Fruit fly (Drosophila melanogaster) whole organism, embryonic: ENCODE results near the gene pim.

Experiments
- Awh ChIP-seq: fragments of 200-800 bp; sonication (Bioruptor generic); IDR thresholded peaks from 2 replicates; pipeline ENCODE4, ENCODE4 v1.3.6; 2022; ENCODE audit warnings: missing biosample characterization, missing genetic modification characterization
- Blimp-1 ChIP-seq: fragments of 200-800 bp; sonication (Bioruptor generic); optimal IDR thresholded peaks from 3 replicates; lab custom pipeline; 2018; ENCODE audit warnings: missing biosample characterization, missing genetic modification characterization, mild to moderate bottlenecking, moderate library complexity, missing genetic modification reagents
- CG10267 ChIP-seq: fragments of 200-800 bp; sonication (Bioruptor generic); optimal IDR thresholded peaks from 2 replicates; lab custom pipeline; 2018; ENCODE audit warnings: missing biosample characterization, mild to moderate bottlenecking, missing genetic modification characterization, moderate library complexity
- CG10543 ChIP-seq: fragments of 200-800 bp; sonication (Bioruptor generic); optimal IDR thresholded peaks from 3 replicates; lab custom pipeline; 2017; ENCODE audit warnings: missing biosample characterization, mild to moderate bottlenecking, missing genetic modification characterization, moderate library complexity
- CG13123 ChIP-seq: fragments of 200-800 bp; sonication (Bioruptor generic); optimal IDR thresholded peaks from 2 replicates; lab custom pipeline; 2016; ENCODE audit warnings: missing biosample characterization, missing genetic modification characterization
- CG14667 ChIP-seq: fragments of 200-800 bp; sonication (Bioruptor generic); IDR thresholded peaks from 2 replicates; pipeline ENCODE4 v1.3.6; 2022; ENCODE audit warnings: missing biosample characterization, missing genetic modification characterization
- CG15479 ChIP-seq: fragments of 200-800 bp; sonication (Bioruptor generic); optimal IDR thresholded peaks from 3 replicates; lab custom pipeline; 2019; ENCODE audit warnings: missing biosample characterization, mild to moderate bottlenecking, missing genetic modification characterization, moderate library complexity
- CG15601 ChIP-seq: fragments of 200-800 bp; sonication (Bioruptor generic); optimal IDR thresholded peaks from 3 replicates; lab custom pipeline; 2019; ENCODE audit warnings: missing biosample characterization, mild to moderate bottlenecking, missing genetic modification characterization, moderate library complexity
- CG15696 ChIP-seq: fragments of 200-800 bp; sonication (Bioruptor generic); optimal IDR thresholded peaks from 2 replicates; lab custom pipeline; 2019; ENCODE audit warnings: missing biosample characterization, mild to moderate bottlenecking, missing genetic modification characterization, moderate library complexity
- CG17361 ChIP-seq: fragments of 200-800 bp; sonication (Bioruptor generic); IDR thresholded peaks from 3 replicates; pipeline ENCODE4 v1.3.6; 2022; ENCODE audit warnings: missing biosample characterization, missing genetic modification characterization
- CG18262 ChIP-seq: fragments of 200-800 bp; optimal IDR thresholded peaks from 3 replicates; lab custom pipeline; 2019; ENCODE audit warnings: missing biosample characterization, mild to moderate bottlenecking, missing genetic modification characterization, moderate library complexity
- CG3838 ChIP-seq: fragments of 200-800 bp; sonication (Bioruptor generic); optimal IDR thresholded peaks from 3 replicates; lab custom pipeline; 2016; ENCODE audit warnings: missing biosample characterization, missing genetic modification characterization
- CG4360 ChIP-seq: fragments of 200-800 bp; sonication (Bioruptor generic); IDR thresholded peaks from 2 replicates; pipeline ENCODE4 v1.3.6; 2022; ENCODE audit warnings: missing biosample characterization, missing genetic modification characterization
- CG4707 ChIP-seq: fragments of 200-800 bp; sonication (Bioruptor generic); optimal IDR thresholded peaks from 2 replicates; lab custom pipeline; 2018; ENCODE audit warnings: missing biosample characterization, mild to moderate bottlenecking, missing genetic modification characterization, moderate library complexity
- CG6791 ChIP-seq: fragments of 200-800 bp; sonication (Bioruptor generic); IDR thresholded peaks from 3 replicates; pipeline ENCODE4 v1.3.6; 2022; ENCODE audit warnings: missing biosample characterization, missing genetic modification characterization; ENCODE audit not compliant: partially characterized antibody
- CG6813 ChIP-seq: fragments of 200-800 bp; sonication (Bioruptor generic); optimal IDR thresholded peaks from 2 replicates; lab custom pipeline; 2017; ENCODE audit warnings: missing biosample characterization, missing genetic modification characterization, mild to moderate bottlenecking, moderate library complexity, missing genetic modification reagents
- CG7271 ChIP-seq: fragments of 200-800 bp; sonication (Bioruptor generic); optimal IDR thresholded peaks from 2 replicates; lab custom pipeline; 2018; ENCODE audit warnings: missing biosample characterization, mild to moderate bottlenecking, missing genetic modification characterization, moderate library complexity
- D19A ChIP-seq: fragments of 200-800 bp; optimal IDR thresholded peaks from 3 replicates; lab custom pipeline; 2019; ENCODE audit warnings: missing biosample characterization, mild to moderate bottlenecking, missing genetic modification characterization, moderate library complexity
- D19B ChIP-seq: fragments of 200-800 bp; sonication (Bioruptor generic); optimal IDR thresholded peaks from 2 replicates; lab custom pipeline; 2017; ENCODE audit warnings: missing biosample characterization, mild to moderate bottlenecking, missing genetic modification characterization
- Deaf1 ChIP-seq: fragments of 200-800 bp; optimal IDR thresholded peaks from 3 replicates; lab custom pipeline; 2019; ENCODE audit warnings: missing biosample characterization, mild to moderate bottlenecking, missing genetic modification characterization, moderate library complexity
- Doc2 ChIP-seq: fragments of 200-800 bp; sonication (Bioruptor generic); IDR thresholded peaks from 2 replicates; pipeline ENCODE4 v1.3.6; 2022; ENCODE audit warnings: missing biosample characterization, missing genetic modification characterization
- Fer2 ChIP-seq: fragments of 200-800 bp; sonication (Bioruptor generic); optimal IDR thresholded peaks from 2 replicates; lab custom pipeline; 2018; ENCODE audit warnings: missing biosample characterization, mild to moderate bottlenecking, missing genetic modification characterization, moderate library complexity
- Gsc ChIP-seq: fragments of 200-800 bp; sonication (Bioruptor generic); IDR thresholded peaks from 2 replicates; pipeline ENCODE4 v1.3.6; 2022; ENCODE audit warnings: missing biosample characterization, missing genetic modification characterization
- HmgZ ChIP-seq: fragments of 200-800 bp; sonication (Bioruptor generic); optimal IDR thresholded peaks from 2 replicates; lab custom pipeline; 2018; ENCODE audit warnings: missing biosample characterization, mild to moderate bottlenecking, missing genetic modification characterization
- Hmr ChIP-seq: fragments of 200-800 bp; sonication (Bioruptor generic); optimal IDR thresholded peaks from 3 replicates; lab custom pipeline; 2017; ENCODE audit warnings: mild to moderate bottlenecking, missing biosample characterization, missing genetic modification reagents, missing genetic modification characterization
- Optix ChIP-seq: fragments of 200-800 bp; sonication (Bioruptor generic); IDR thresholded peaks from 3 replicates; pipeline ENCODE4 v1.3.6; 2022; ENCODE audit warnings: missing biosample characterization, missing genetic modification characterization
- Rx ChIP-seq: fragments of 200-800 bp; sonication (Bioruptor generic); IDR thresholded peaks from 2 replicates; pipeline ENCODE4 v1.3.6; 2022; ENCODE audit warnings: missing biosample characterization, missing genetic modification characterization
- Sox102F ChIP-seq: fragments of 200-800 bp; sonication (Bioruptor generic); optimal IDR thresholded peaks from 2 replicates; lab custom pipeline; 2018; ENCODE audit warnings: missing biosample characterization, mild to moderate bottlenecking, missing genetic modification characterization, moderate library complexity
- Xbp1 ChIP-seq: fragments of 200-800 bp; sonication (Bioruptor generic); optimal IDR thresholded peaks from 3 replicates; lab custom pipeline; 2016; ENCODE audit warnings: missing biosample characterization, mild to moderate bottlenecking, missing genetic modification characterization
- YL-1 ChIP-seq: fragments of 200-800 bp; sonication (Bioruptor generic); optimal IDR thresholded peaks from 3 replicates; lab custom pipeline; 2017; ENCODE audit warnings: missing biosample characterization, mild to moderate bottlenecking, missing genetic modification characterization
- ac ChIP-seq: fragments of 200-800 bp; sonication (Bioruptor generic); optimal IDR thresholded peaks from 3 replicates; lab custom pipeline; 2017; ENCODE audit warnings: missing biosample characterization, mild to moderate bottlenecking, missing genetic modification characterization
- bigmax ChIP-seq: fragments of 200-800 bp; sonication (Bioruptor generic); optimal IDR thresholded peaks from 2 replicates; lab custom pipeline; 2018; ENCODE audit warnings: missing biosample characterization, mild to moderate bottlenecking, missing genetic modification characterization
- btn ChIP-seq: fragments of 200-800 bp; sonication (Bioruptor generic); optimal IDR thresholded peaks from 2 replicates; lab custom pipeline; 2016; ENCODE audit warnings: missing biosample characterization, missing genetic modification characterization
- cad ChIP-seq: fragments of >200 bp; optimal IDR thresholded peaks from 2 replicates; lab custom pipeline; 2017; ENCODE audit warnings: missing biosample characterization, missing genetic modification characterization
- crp ChIP-seq, 2 experiments: fragments of 200-800 bp; sonication (Bioruptor generic); optimal IDR thresholded peaks; 2 replicates in 1 of 2; 3 replicates in 1 of 2; lab custom pipeline; 2017; ENCODE audit warnings: missing biosample characterization in 2 of 2, missing genetic modification characterization in 2 of 2, mild to moderate bottlenecking in 1 of 2, moderate library complexity in 1 of 2
- disco-r ChIP-seq: fragments of 200-800 bp; sonication (Bioruptor generic); optimal IDR thresholded peaks from 2 replicates; lab custom pipeline; 2016; ENCODE audit warnings: missing biosample characterization, missing genetic modification characterization
- fd96Cb ChIP-seq: fragments of 200-800 bp; sonication (Bioruptor generic); optimal IDR thresholded peaks from 2 replicates; lab custom pipeline; 2018; ENCODE audit warnings: missing biosample characterization, mild to moderate bottlenecking, missing genetic modification characterization, moderate library complexity
- gfzf ChIP-seq: fragments of 200-800 bp; sonication (Bioruptor generic); optimal IDR thresholded peaks from 2 replicates; lab custom pipeline; 2016; ENCODE audit warnings: missing biosample characterization, mild to moderate bottlenecking, missing genetic modification characterization, moderate library complexity
- her ChIP-seq: fragments of 200-800 bp; sonication (Bioruptor generic); optimal IDR thresholded peaks from 2 replicates; lab custom pipeline; 2016; ENCODE audit warnings: missing biosample characterization, missing genetic modification characterization
- klu ChIP-seq: fragments of 200-800 bp; sonication (Bioruptor generic); IDR thresholded peaks from 2 replicates; pipeline ENCODE4 v1.3.6; 2022; ENCODE audit warnings: missing biosample characterization, missing genetic modification characterization
- maf-S ChIP-seq: fragments of 200-800 bp; sonication (Bioruptor generic); optimal IDR thresholded peaks from 2 replicates; lab custom pipeline; 2016; ENCODE audit warnings: missing biosample characterization, missing genetic modification characterization
- mld ChIP-seq: fragments of 200-800 bp; sonication (Bioruptor generic); IDR thresholded peaks from 3 replicates; pipeline ENCODE4 v1.3.6; 2022; ENCODE audit warnings: missing biosample characterization, missing genetic modification characterization; ENCODE audit not compliant: partially characterized antibody
- oc ChIP-seq: fragments of 200-800 bp; sonication (Bioruptor generic); optimal IDR thresholded peaks from 2 replicates; lab custom pipeline; 2018; ENCODE audit warnings: missing biosample characterization, mild to moderate bottlenecking, missing genetic modification characterization, moderate library complexity
- odd ChIP-seq: fragments of 200-800 bp; sonication (Bioruptor generic); optimal IDR thresholded peaks from 2 replicates; lab custom pipeline; 2017; ENCODE audit warnings: missing biosample characterization, mild to moderate bottlenecking, missing genetic modification characterization
- repo ChIP-seq: fragments of 200-800 bp; sonication (Bioruptor generic); optimal IDR thresholded peaks from 2 replicates; lab custom pipeline; 2016; ENCODE audit warnings: missing biosample characterization, missing genetic modification characterization
- sim ChIP-seq: fragments of 200-800 bp; sonication (Bioruptor generic); IDR thresholded peaks from 2 replicates; pipeline ENCODE4 v1.3.6; 2022; ENCODE audit warnings: missing biosample characterization, missing genetic modification characterization
- tx ChIP-seq: fragments of 200-800 bp; sonication (Bioruptor generic); optimal IDR thresholded peaks from 2 replicates; lab custom pipeline; 2016; ENCODE audit warnings: missing biosample characterization, missing genetic modification characterization
- wor ChIP-seq: fragments of 200-800 bp; sonication (Bioruptor generic); IDR thresholded peaks from 2 replicates; pipeline ENCODE4 v1.3.6; 2022; ENCODE audit warnings: missing biosample characterization, missing genetic modification characterization

Gene pim

DNA sequence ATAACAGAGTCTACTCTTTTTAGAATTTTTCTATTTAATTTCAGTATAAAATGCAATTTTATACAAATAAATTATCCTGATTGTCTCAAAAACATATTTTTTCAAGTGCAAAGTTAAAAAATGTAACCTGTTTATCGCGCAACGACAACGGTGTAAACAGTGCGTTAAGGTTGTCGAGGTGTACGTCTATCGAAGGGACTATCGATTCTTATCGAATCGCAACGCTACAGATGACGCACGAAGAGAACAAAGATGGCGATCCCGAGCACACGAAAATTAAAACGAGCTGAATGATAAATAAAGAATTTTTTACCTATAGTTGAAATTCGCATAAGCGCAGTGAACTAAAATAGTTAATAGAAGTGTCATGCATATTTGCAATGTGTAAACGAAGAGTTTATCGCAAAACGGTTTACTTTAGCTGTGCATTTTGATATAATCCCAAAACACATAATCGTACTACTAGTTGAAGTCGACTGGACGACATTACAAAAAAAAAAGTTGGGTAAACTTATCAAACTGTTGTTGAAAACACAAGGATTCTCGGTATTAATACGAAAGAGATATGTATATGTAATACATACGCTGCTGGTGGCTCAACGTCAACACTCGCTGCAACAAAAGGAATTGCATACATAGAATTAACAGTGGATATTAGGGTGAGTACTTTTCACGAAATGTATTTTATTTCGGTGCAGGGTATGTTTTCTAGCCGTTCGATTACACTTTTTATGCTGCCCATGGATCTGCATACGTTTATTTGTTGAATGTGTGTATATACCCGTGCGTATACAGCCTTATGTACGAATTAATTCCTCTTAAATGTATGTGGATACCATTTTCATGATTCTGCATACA, 25.3 kb downstream of the pim start, which contains the start of gene da (continued):
- TF ChIP-seq Xbp1 (GFP tag; lab: Kevin White, UChicago) (peak; percentile 73), Gsc (GFP tag; lab: Robert Waterston, UW) (no peak), repo (GFP tag; lab: Kevin White, UChicago) (no peak), Awh (GFP tag; lab: Robert Waterston, UW) (peak; percentile 52; the same call in 1 of the 2 replicates), CG15601 (tag; lab: Kevin White, UChicago) (peak; percentile 48), Rx (GFP tag; lab: Robert Waterston, UW) (no peak; the same call in 1 of the 2 replicates), tx (GFP tag; lab: Kevin White, UChicago) (peak; percentile 44), CG4360 (GFP tag; lab: Robert Waterston, UW) (no peak), odd (peak; percentile 23), CG15696 (peak; percentile 28), Optix (no peak), CG7271 (tag; lab: Kevin White, UChicago) (peak; percentile 3), Deaf1 (peak; percentile 98), CG10543 (GFP tag; lab: Kevin White, UChicago) (peak; percentile 21), oc (tag; lab: Kevin White, UChicago) (no peak), Hmr (GFP tag; lab: Kevin White, UChicago) (peak; percentile 63), gfzf (GFP tag; lab: Kevin White, UChicago) (peak; percentile 21), CG4707 (GFP tag; lab: Kevin White, UChicago) (no peak), Sox102F (no peak), btn (GFP tag; lab: Kevin White, UChicago) (no peak), crp (GFP tag; optimal IDR thresholded peaks at IDR 0.05; lab: Kevin White, UChicago) (peak in 1 of 2 experiments; percentile 55), disco-r (GFP tag; lab: Kevin White, UChicago) (no peak), CG17361 (GFP tag; lab: Robert Waterston, UW) (peak; percentile 58; the same call in 1 of the 3 replicates), CG3838 (GFP tag; lab: Kevin White, UChicago) (no peak), Fer2 (peak; percentile 1), YL-1 (peak; percentile 89), Blimp-1 (GFP tag; lab: Kevin White, UChicago) (no peak), sim (GFP tag; lab: Robert Waterston, UW) (no peak), CG14667 (GFP tag; lab: Robert Waterston, UW) (no peak), ac (no peak), CG13123 (GFP tag; lab: Kevin White, UChicago) (peak; percentile 51), fd96Cb (tag; lab: Kevin White, UChicago) (peak; percentile 64), bigmax (peak; percentile 32), D19B (peak; percentile 64), D19A (tag; lab: Kevin White, UChicago) (peak; percentile 75), Doc2 (GFP tag; lab: Robert Waterston, UW) (no peak), klu (GFP tag; lab: Robert Waterston, UW) (no peak), maf-S (peak; percentile 42), her (GFP tag; lab: Kevin White, UChicago) (peak; percentile 46), CG6813 (GFP tag; lab: Kevin White, UChicago) (peak; percentile 52), CG18262 (tag; lab: Kevin White, UChicago) (peak; percentile 58), HmgZ (peak; percentile 41), cad (GFP tag; lab: Kevin White, UChicago) (no peak), wor (GFP tag; lab: Robert Waterston, UW) (no peak), CG15479 (GFP tag; lab: Kevin White, UChicago) (peak; percentile 81), mld (GFP tag; lab: Robert Waterston, UW) (no peak), CG6791 (GFP tag; lab: Robert Waterston, UW) (peak; percentile 60; the same call in 1 of the 3 replicates), CG10267 (peak; percentile 64)
